Worm (Caenorhabditis elegans) whole organism, L1 larva: ENCODE results near the gene clec-19.

ENCODE experiments used
- aly-2 ChIP-seq: fragments of 150-350 bp; optimal IDR thresholded peaks from 2 replicates; lab custom pipeline; 2014; ENCODE audit warnings: missing biosample characterization, missing genetic modification characterization
- ama-1 ChIP-seq: fragments of 150-350 bp; optimal IDR thresholded peaks from 2 replicates; lab custom pipeline; 2014
- dsc-1 ChIP-seq: sonication (generic microtip); optimal IDR thresholded peaks from 2 replicates; lab custom pipeline; 2016; ENCODE audit warnings: mild to moderate bottlenecking, missing genetic modification characterization, missing compliant biosample characterization
- fkh-10 ChIP-seq: sonication (generic microtip); optimal IDR thresholded peaks from 2 replicates; lab custom pipeline; 2017; ENCODE audit warnings: missing biosample characterization, missing genetic modification reagents, missing genetic modification characterization
- fos-1 ChIP-seq: fragments of 150-350 bp; optimal IDR thresholded peaks from 2 replicates; lab custom pipeline; 2014; ENCODE audit warnings: missing biosample characterization, missing genetic modification characterization
- lin-13 ChIP-seq: fragments of 150-350 bp; optimal IDR thresholded peaks from 2 replicates; lab custom pipeline; 2014; ENCODE audit warnings: missing biosample characterization, missing genetic modification reagents, missing genetic modification characterization
- lin-39 ChIP-seq: fragments of 150-350 bp; optimal IDR thresholded peaks from 2 replicates; lab custom pipeline; 2014; ENCODE audit warnings: missing biosample characterization, missing genetic modification reagents, missing genetic modification characterization
- nhr-11 ChIP-seq: fragments of 150-350 bp; optimal IDR thresholded peaks from 2 replicates; lab custom pipeline; 2014; ENCODE audit warnings: missing biosample characterization, missing genetic modification characterization
- nhr-28 ChIP-seq: fragments of 150-350 bp; optimal IDR thresholded peaks from 2 replicates; lab custom pipeline; 2014; ENCODE audit warnings: missing biosample characterization, missing genetic modification characterization
- nhr-71 ChIP-seq: sonication (generic microtip); optimal IDR thresholded peaks from 2 replicates; lab custom pipeline; 2016; ENCODE audit warnings: mild to moderate bottlenecking, missing genetic modification characterization, moderate library complexity, missing compliant biosample characterization
- pqm-1 ChIP-seq: sonication (generic microtip); optimal IDR thresholded peaks from 3 replicates; lab custom pipeline; 2017; ENCODE audit warnings: missing biosample characterization, missing genetic modification characterization
- swsn-7 ChIP-seq: sonication (generic microtip); optimal IDR thresholded peaks from 2 replicates; lab custom pipeline; 2016; ENCODE audit warnings: missing genetic modification characterization, missing compliant biosample characterization
- tbx-2 ChIP-seq: sonication (generic microtip); optimal IDR thresholded peaks from 2 replicates; lab custom pipeline; 2016; ENCODE audit warnings: missing genetic modification characterization, missing compliant biosample characterization
- ztf-11 ChIP-seq, 2 experiments: sonication (generic microtip); optimal IDR thresholded peaks; 2 replicates each; lab custom pipeline; 2016 to 2017; ENCODE audit warnings: missing genetic modification characterization in 2 of 2, missing biosample characterization in 1 of 2, missing compliant biosample characterization in 1 of 2

DNA sequence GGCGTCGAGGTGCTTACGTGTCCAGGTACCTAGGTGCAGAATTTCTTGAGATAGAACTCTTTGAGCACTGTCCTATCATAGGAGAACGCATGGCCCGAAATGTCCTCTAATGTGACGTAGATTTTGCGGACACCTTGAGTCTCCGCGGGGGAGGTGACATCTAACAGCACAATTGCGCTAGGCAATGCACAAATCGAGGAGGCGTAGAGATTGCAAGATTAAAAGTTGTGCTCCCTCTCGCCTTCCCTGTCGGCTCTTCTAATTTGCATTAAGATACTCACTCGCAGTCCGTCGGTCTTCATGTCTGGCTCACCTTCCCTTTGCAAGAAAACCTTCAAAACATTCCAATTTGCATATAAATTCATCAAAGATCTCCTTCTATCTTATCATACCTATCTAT lies 15.3 kb downstream of the clec-19 start, which contains the start of gene F36H5.18:
- TF ChIP-seq tbx-2 (tag; lab: Kevin White, UChicago) (no peak), swsn-7 (no peak), nhr-28 (tag; lab: Kevin White, UChicago) (no peak), nhr-11 (tag; lab: Kevin White, UChicago) (no peak), ztf-11 (tag; optimal IDR thresholded peaks at IDR 0.05; lab: Kevin White, UChicago) (no peak), pqm-1 (tag; lab: Kevin White, UChicago) (no peak), lin-13 (GFP tag; lab: Kevin White, UChicago) (no peak), fkh-10 (GFP tag; lab: Kevin White, UChicago) (no peak), nhr-71 (tag; lab: Kevin White, UChicago) (no peak), lin-39 (tag; lab: Kevin White, UChicago) (no peak), dsc-1 (tag; lab: Kevin White, UChicago) (no peak), ama-1 (lab: Kevin White, UChicago) (no peak), aly-2 (tag; lab: Kevin White, UChicago) (no peak), fos-1 (tag; lab: Kevin White, UChicago) (no peak)
